Fruit fly (Drosophila melanogaster) whole organism, embryonic: ENCODE results near the gene pyd.

Experiments used
- CG13624 ChIP-seq: fragments of 200-800 bp; sonication (Bioruptor generic); optimal IDR thresholded peaks from 2 replicates; lab custom pipeline; 2016; ENCODE audit warnings: missing biosample characterization, missing genetic modification characterization
- CG14667 ChIP-seq: fragments of 200-800 bp; sonication (Bioruptor generic); IDR thresholded peaks from 2 replicates; pipeline ENCODE4 v1.3.6; 2022; ENCODE audit warnings: missing biosample characterization, missing genetic modification characterization
- CG14710 ChIP-seq: fragments of 200-800 bp; sonication (Bioruptor generic); optimal IDR thresholded peaks from 3 replicates; lab custom pipeline; 2019; ENCODE audit warnings: missing biosample characterization, mild to moderate bottlenecking, missing genetic modification characterization, moderate library complexity
- CG17186 ChIP-seq: fragments of 200-800 bp; sonication (Bioruptor generic); optimal IDR thresholded peaks from 3 replicates; lab custom pipeline; 2017; ENCODE audit warnings: missing biosample characterization, missing genetic modification reagents, missing genetic modification characterization
- CG17359 ChIP-seq: fragments of 200-800 bp; sonication (Bioruptor generic); optimal IDR thresholded peaks from 3 replicates; lab custom pipeline; 2018; ENCODE audit warnings: missing biosample characterization, mild to moderate bottlenecking, missing genetic modification characterization, moderate library complexity
- CG31365 ChIP-seq: fragments of 200-800 bp; sonication (Bioruptor generic); optimal IDR thresholded peaks from 2 replicates; lab custom pipeline; 2018; ENCODE audit warnings: missing biosample characterization, mild to moderate bottlenecking, missing genetic modification characterization
- CG32772 ChIP-seq: fragments of 200-800 bp; sonication (Bioruptor generic); IDR thresholded peaks from 2 replicates; pipeline ENCODE4 v1.3.6; 2022; ENCODE audit warnings: missing biosample characterization, missing genetic modification characterization
- CG3726 ChIP-seq: fragments of 200-800 bp; sonication (Bioruptor generic); IDR thresholded peaks from 3 replicates; pipeline ENCODE4, ENCODE4 v1.3.6; 2022; ENCODE audit warnings: missing biosample characterization, missing genetic modification characterization
- CG4282 ChIP-seq: fragments of 200-800 bp; sonication (Bioruptor generic); optimal IDR thresholded peaks from 2 replicates; lab custom pipeline; 2016; ENCODE audit warnings: missing biosample characterization, missing genetic modification characterization
- CG4820 ChIP-seq: fragments of 200-800 bp; sonication (Bioruptor generic); optimal IDR thresholded peaks from 3 replicates; lab custom pipeline; 2016; ENCODE audit warnings: missing biosample characterization, missing genetic modification characterization
- CG7271 ChIP-seq: fragments of 200-800 bp; sonication (Bioruptor generic); optimal IDR thresholded peaks from 2 replicates; lab custom pipeline; 2018; ENCODE audit warnings: missing biosample characterization, mild to moderate bottlenecking, missing genetic modification characterization, moderate library complexity
- CG7372 ChIP-seq: fragments of 200-800 bp; sonication (Bioruptor generic); IDR thresholded peaks from 2 replicates; pipeline ENCODE4 v1.3.6; 2022; ENCODE audit warnings: missing biosample characterization, missing genetic modification characterization
- CG7556 ChIP-seq: fragments of 200-800 bp; sonication (Bioruptor generic); optimal IDR thresholded peaks from 2 replicates; lab custom pipeline; 2017; ENCODE audit warnings: missing biosample characterization, mild to moderate bottlenecking, missing genetic modification characterization
- CG8359 ChIP-seq: fragments of 200-800 bp; sonication (Bioruptor generic); optimal IDR thresholded peaks from 2 replicates; lab custom pipeline; 2017; ENCODE audit warnings: missing biosample characterization, mild to moderate bottlenecking, missing genetic modification characterization, borderline replicate concordance
- CG9609 ChIP-seq: fragments of 200-800 bp; sonication (Bioruptor generic); optimal IDR thresholded peaks from 3 replicates; lab custom pipeline; 2016; ENCODE audit warnings: missing biosample characterization, missing genetic modification characterization
- CG9932 ChIP-seq: fragments of 200-800 bp; sonication (Bioruptor generic); IDR thresholded peaks from 2 replicates; pipeline ENCODE4 v1.3.6; 2022; ENCODE audit warnings: missing biosample characterization, missing genetic modification characterization
- D19B ChIP-seq: fragments of 200-800 bp; sonication (Bioruptor generic); optimal IDR thresholded peaks from 2 replicates; lab custom pipeline; 2017; ENCODE audit warnings: missing biosample characterization, mild to moderate bottlenecking, missing genetic modification characterization
- Doc2 ChIP-seq: fragments of 200-800 bp; sonication (Bioruptor generic); IDR thresholded peaks from 2 replicates; pipeline ENCODE4 v1.3.6; 2022; ENCODE audit warnings: missing biosample characterization, missing genetic modification characterization
- Drgx ChIP-seq: fragments of 200-800 bp; sonication (Bioruptor generic); IDR thresholded peaks from 2 replicates; pipeline ENCODE4 v1.3.6; 2022; ENCODE audit warnings: missing biosample characterization, missing genetic modification characterization
- E2f2 ChIP-seq: fragments of 200-800 bp; sonication (Bioruptor generic); IDR thresholded peaks from 2 replicates; pipeline ENCODE4 v1.3.6; 2022; ENCODE audit warnings: missing biosample characterization, missing genetic modification characterization
- H15 ChIP-seq: fragments of 200-800 bp; sonication (Bioruptor generic); IDR thresholded peaks from 3 replicates; pipeline ENCODE4 v1.3.6; 2022; ENCODE audit warnings: missing biosample characterization, missing genetic modification characterization
- Lhr ChIP-seq: fragments of 200-800 bp; sonication (Bioruptor generic); optimal IDR thresholded peaks from 3 replicates; lab custom pipeline; 2017; ENCODE audit warnings: mild to moderate bottlenecking, missing biosample characterization, missing genetic modification reagents, missing genetic modification characterization
- Med ChIP-seq: fragments of 200-800 bp; sonication (Bioruptor generic); peaks from one replicate; lab custom pipeline; 2016; ENCODE audit warnings: missing biosample characterization, missing genetic modification characterization, mild to moderate bottlenecking, inconsistent platforms, moderate library complexity
- Meics ChIP-seq: fragments of 200-800 bp; sonication (Bioruptor generic); optimal IDR thresholded peaks from 2 replicates; lab custom pipeline; 2017; ENCODE audit warnings: missing biosample characterization, mild to moderate bottlenecking, missing genetic modification characterization
- Nf-YB ChIP-seq: fragments of 200-800 bp; sonication (Bioruptor generic); optimal IDR thresholded peaks from 3 replicates; lab custom pipeline; 2019; ENCODE audit warnings: missing biosample characterization, mild to moderate bottlenecking, missing genetic modification characterization, moderate library complexity
- Nf-YC ChIP-seq: fragments of 200-800 bp; optimal IDR thresholded peaks from 3 replicates; lab custom pipeline; 2019; ENCODE audit warnings: missing biosample characterization, mild to moderate bottlenecking, missing genetic modification characterization, moderate library complexity
- Oli ChIP-seq: fragments of 200-800 bp; sonication (Bioruptor generic); optimal IDR thresholded peaks from 2 replicates; lab custom pipeline; 2018; ENCODE audit warnings: missing biosample characterization, mild to moderate bottlenecking, missing genetic modification characterization, moderate library complexity
- Poxn ChIP-seq: fragments of 200-800 bp; sonication (Bioruptor generic); IDR thresholded peaks from 2 replicates; pipeline ENCODE4 v1.3.6; 2022; ENCODE audit warnings: missing biosample characterization, missing genetic modification characterization
- Sin3A ChIP-seq: fragments of >200 bp; optimal IDR thresholded peaks from 2 replicates; lab custom pipeline; 2018
- Sox100B ChIP-seq: fragments of 200-800 bp; sonication (Bioruptor generic); optimal IDR thresholded peaks from 3 replicates; lab custom pipeline; 2018; ENCODE audit warnings: missing biosample characterization, mild to moderate bottlenecking, missing genetic modification characterization
- Spps ChIP-seq: fragments of 200-800 bp; sonication (Bioruptor generic); optimal IDR thresholded peaks from 2 replicates; lab custom pipeline; 2018; ENCODE audit warnings: missing biosample characterization, mild to moderate bottlenecking, missing genetic modification characterization
- Stat92E ChIP-seq, 3 experiments: fragments of >200 bp in 2 of 3; fragments of 200-800 bp in 1 of 3; sonication (Bioruptor generic) in 1 of 3; optimal IDR thresholded peaks; 2 replicates each; lab custom pipeline; 2017 to 2019; ENCODE audit warnings: missing biosample characterization in 3 of 3, missing genetic modification characterization in 3 of 3, mild to moderate bottlenecking in 1 of 3, moderate library complexity in 1 of 3
- Xrp1 ChIP-seq: fragments of 200-800 bp; sonication (Bioruptor generic); IDR thresholded peaks from 2 replicates; pipeline ENCODE4 v1.3.6; 2022; ENCODE audit warnings: missing biosample characterization, missing genetic modification characterization
- bcd ChIP-seq: fragments of 200-800 bp; sonication (Bioruptor generic); optimal IDR thresholded peaks from 2 replicates; lab custom pipeline; 2017; ENCODE audit warnings: missing biosample characterization, mild to moderate bottlenecking, missing genetic modification characterization
- chif ChIP-seq, 2 experiments: fragments of 200-800 bp; sonication (Bioruptor generic); optimal IDR thresholded peaks; 3 replicates each; lab custom pipeline; 2016; ENCODE audit warnings: missing biosample characterization in 2 of 2, missing genetic modification characterization in 2 of 2
- gcm2 ChIP-seq: fragments of 200-800 bp; sonication (Bioruptor generic); optimal IDR thresholded peaks from 2 replicates; lab custom pipeline; 2016; ENCODE audit warnings: missing biosample characterization, missing genetic modification characterization
- gem ChIP-seq: fragments of 200-800 bp; sonication (Bioruptor generic); optimal IDR thresholded peaks from 2 replicates; lab custom pipeline; 2019; ENCODE audit warnings: missing biosample characterization, mild to moderate bottlenecking, missing genetic modification characterization, moderate library complexity
- grau ChIP-seq: fragments of 200-800 bp; optimal IDR thresholded peaks from 3 replicates; lab custom pipeline; 2019; ENCODE audit warnings: missing biosample characterization, mild to moderate bottlenecking, missing genetic modification characterization, moderate library complexity
- hkb ChIP-seq, 2 experiments: fragments of 200-800 bp in 1 of 2; fragments of >200 bp in 1 of 2; sonication (Bioruptor generic) in 1 of 2; IDR thresholded peaks in 1 of 2; optimal IDR thresholded peaks in 1 of 2; 2 replicates each; pipeline versions ENCODE4 v1.3.6 to Lab custom; 2017 to 2022; ENCODE audit warnings: missing biosample characterization in 1 of 2, missing genetic modification characterization in 1 of 2
- lbe ChIP-seq: fragments of 200-800 bp; sonication (Bioruptor generic); optimal IDR thresholded peaks from 2 replicates; lab custom pipeline; 2016; ENCODE audit warnings: missing biosample characterization, mild to moderate bottlenecking, missing genetic modification characterization
- lilli ChIP-seq: fragments of 200-800 bp; sonication (Bioruptor generic); optimal IDR thresholded peaks from 3 replicates; lab custom pipeline; 2016; ENCODE audit warnings: missing biosample characterization, missing genetic modification characterization
- onecut ChIP-seq: fragments of 200-800 bp; sonication (Bioruptor generic); IDR thresholded peaks from 2 replicates; pipeline ENCODE4 v1.3.6; 2022; ENCODE audit warnings: missing biosample characterization, missing genetic modification characterization
- pzg ChIP-seq: fragments of 200-800 bp; sonication (Bioruptor generic); optimal IDR thresholded peaks from 3 replicates; lab custom pipeline; 2018; ENCODE audit warnings: missing biosample characterization, mild to moderate bottlenecking, missing genetic modification characterization, moderate library complexity
- row ChIP-seq: fragments of 200-800 bp; sonication (Bioruptor generic); IDR thresholded peaks from 3 replicates; pipeline ENCODE4 v1.3.6; 2022; ENCODE audit warnings: missing biosample characterization, missing genetic modification characterization
- sd ChIP-seq: fragments of 200-800 bp; sonication (Bioruptor generic); optimal IDR thresholded peaks from 3 replicates; lab custom pipeline; 2018; ENCODE audit warnings: missing biosample characterization, mild to moderate bottlenecking, missing genetic modification characterization, moderate library complexity
- sim ChIP-seq: fragments of 200-800 bp; sonication (Bioruptor generic); IDR thresholded peaks from 2 replicates; pipeline ENCODE4 v1.3.6; 2022; ENCODE audit warnings: missing biosample characterization, missing genetic modification characterization
- tin ChIP-seq: fragments of 200-800 bp; sonication (Bioruptor generic); optimal IDR thresholded peaks from 3 replicates; lab custom pipeline; 2016; ENCODE audit warnings: missing biosample characterization, missing genetic modification characterization
- trem ChIP-seq: fragments of 200-800 bp; optimal IDR thresholded peaks from 3 replicates; lab custom pipeline; 2019; ENCODE audit warnings: missing biosample characterization, mild to moderate bottlenecking, missing genetic modification characterization, moderate library complexity
- vfl ChIP-seq: fragments of 200-800 bp; sonication (Bioruptor generic); optimal IDR thresholded peaks from 2 replicates; lab custom pipeline; 2016; ENCODE audit warnings: missing biosample characterization, missing genetic modification characterization

pyd gene

DNA sequence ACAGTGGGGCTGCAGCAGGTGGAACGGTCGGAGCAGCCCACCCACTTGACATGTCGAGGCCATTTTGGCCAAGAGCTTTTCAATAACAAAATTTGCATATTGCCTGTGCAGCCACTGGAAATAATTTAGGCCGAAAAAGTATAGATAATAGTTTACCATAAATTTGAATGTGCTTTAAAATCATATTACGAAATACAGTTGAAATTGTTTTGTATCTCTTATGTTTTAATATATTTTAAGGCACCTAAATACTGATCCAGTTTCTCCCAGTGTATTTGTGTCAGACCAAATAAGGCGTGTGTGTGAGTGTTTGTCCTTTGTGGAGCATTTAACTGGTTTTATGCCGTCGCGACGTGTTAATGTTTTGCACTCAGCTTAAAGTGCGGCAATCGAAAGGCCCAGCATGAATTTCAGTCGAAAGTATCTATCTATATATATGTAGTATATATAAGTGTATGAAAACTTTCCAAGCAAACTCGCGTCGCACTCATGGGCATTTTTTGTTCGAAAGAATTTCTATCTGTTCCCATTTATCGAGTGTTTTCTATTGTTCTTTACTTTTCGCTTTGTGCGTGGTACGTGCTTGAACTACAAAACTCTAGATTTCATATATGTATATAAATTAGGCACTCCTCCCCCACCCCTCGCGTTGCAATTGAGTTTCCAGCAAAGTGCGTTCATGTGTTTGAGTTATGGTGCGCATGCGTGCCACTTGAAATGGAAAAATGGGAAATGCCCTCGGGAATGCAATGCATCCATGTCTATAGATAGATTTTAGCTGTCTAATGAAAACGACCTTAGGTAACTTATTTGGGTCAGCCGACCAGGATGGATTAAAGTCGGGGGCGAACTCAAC lies 82.1 kb downstream of the pyd start (continued):
- peak; percentile 32 for TF ChIP-seq Oli (tag; lab: Kevin White, UChicago)
- no peak for TF ChIP-seq vfl (GFP tag; lab: Kevin White, UChicago)
- TF ChIP-seq CG4282, result no peak
- TF ChIP-seq H15 (GFP tag; lab: Robert Waterston, UW), result no peak
- TF ChIP-seq bcd (GFP tag; lab: Kevin White, UChicago), result no peak
- TF ChIP-seq E2f2 (GFP tag; lab: Robert Waterston, UW), result no peak; the same call in 1 of the 2 replicates
- TF ChIP-seq Nf-YC (tag; lab: Kevin White, UChicago), result no peak
- no peak for TF ChIP-seq CG7271 (tag; lab: Kevin White, UChicago)
- peak; percentile 35 for TF ChIP-seq CG17359 (tag; lab: Kevin White, UChicago)
- TF ChIP-seq gem (tag; lab: Kevin White, UChicago), result peak; percentile 73
- TF ChIP-seq Spps (tag; lab: Kevin White, UChicago), result peak; percentile 2
- TF ChIP-seq gcm2 (GFP tag; lab: Kevin White, UChicago), result no peak
- TF ChIP-seq lbe (GFP tag; lab: Kevin White, UChicago), result peak; percentile 27
- no peak for TF ChIP-seq sd (tag; lab: Kevin White, UChicago)
- TF ChIP-seq CG13624, result no peak
- peak; percentile 40 for TF ChIP-seq Med (GFP tag; lab: Kevin White, UChicago)
- no peak for TF ChIP-seq CG7372 (GFP tag; lab: Robert Waterston, UW)
- TF ChIP-seq pzg (GFP tag; lab: Kevin White, UChicago), result no peak
- TF ChIP-seq CG7556 (GFP tag; lab: Kevin White, UChicago), result peak; percentile 25
- TF ChIP-seq chif (GFP tag; optimal IDR thresholded peaks at IDR 0.05; lab: Kevin White, UChicago), result peak in 1 of 2 experiments; percentile 23
- no peak for TF ChIP-seq CG9609 (GFP tag; lab: Kevin White, UChicago)
- TF ChIP-seq hkb (optimal IDR thresholded peaks at IDR 0.05; lab: Kevin White, UChicago), result no peak
- TF ChIP-seq hkb (GFP tag; IDR thresholded peaks at IDR 0.05; lab: Robert Waterston, UW), result peak; percentile 43; the same call in 1 of the 2 replicates
- TF ChIP-seq CG14667 (GFP tag; lab: Robert Waterston, UW), result no peak
- TF ChIP-seq Meics (GFP tag; lab: Kevin White, UChicago), result no peak
- TF ChIP-seq Poxn (GFP tag; lab: Robert Waterston, UW), result no peak
- TF ChIP-seq Sox100B (GFP tag; lab: Kevin White, UChicago), result no peak
- TF ChIP-seq CG17186 (GFP tag; lab: Kevin White, UChicago), result no peak
- peak; percentile 16 for TF ChIP-seq tin (GFP tag; lab: Kevin White, UChicago)
- peak; percentile 43 for TF ChIP-seq CG14710
- TF ChIP-seq Xrp1 (GFP tag; lab: Robert Waterston, UW), result peak; percentile 55; the same call in 1 of the 2 replicates
- peak; percentile 5 for TF ChIP-seq lilli
- no peak for TF ChIP-seq sim
- no peak for TF ChIP-seq CG32772 (GFP tag; lab: Robert Waterston, UW)
- peak; percentile 53 for TF ChIP-seq Drgx
- TF ChIP-seq row, result peak; percentile 36; the same call in 2 of the 3 replicates
- TF ChIP-seq grau (tag; lab: Kevin White, UChicago), result peak; percentile 40
- TF ChIP-seq Doc2, result no peak
- no peak for TF ChIP-seq CG9932 (GFP tag; lab: Robert Waterston, UW)
- no peak for TF ChIP-seq D19B (GFP tag; lab: Kevin White, UChicago)
- TF ChIP-seq CG3726 (GFP tag; lab: Robert Waterston, UW), result no peak
- no peak for TF ChIP-seq Sin3A (lab: Kevin White, UChicago)
- no peak for TF ChIP-seq CG8359 (GFP tag; lab: Kevin White, UChicago)
- peak; percentile 41 for TF ChIP-seq CG4820 (GFP tag; lab: Kevin White, UChicago)
- TF ChIP-seq onecut (GFP tag; lab: Robert Waterston, UW), result no peak
- TF ChIP-seq Stat92E (GFP tag; optimal IDR thresholded peaks at IDR 0.05; lab: Kevin White, UChicago), result peak in 1 of 3 experiments; percentile 29
- no peak for TF ChIP-seq Lhr (GFP tag; lab: Kevin White, UChicago)
- TF ChIP-seq trem (tag; lab: Kevin White, UChicago), result peak; percentile 20
- no peak for TF ChIP-seq CG31365
- TF ChIP-seq Nf-YB (GFP tag; lab: Kevin White, UChicago), result peak; percentile 1
